Worm (Caenorhabditis elegans) whole organism, L3 larva: ENCODE results near the gene abhd-14.

Source experiments
- aly-2 ChIP-seq: fragments of 150-350 bp; optimal IDR thresholded peaks from 2 replicates; lab custom pipeline; 2014; ENCODE audit warnings: missing biosample characterization, missing genetic modification characterization
- ceh-16 ChIP-seq: sonication (generic microtip); optimal IDR thresholded peaks from 2 replicates; lab custom pipeline; 2017; ENCODE audit warnings: missing biosample characterization, missing genetic modification characterization
- elt-1 ChIP-seq: fragments of 150-350 bp; optimal IDR thresholded peaks from 2 replicates; lab custom pipeline; 2014; ENCODE audit warnings: missing biosample characterization, missing genetic modification characterization
- elt-3 ChIP-seq, 3 experiments: fragments of 150-350 bp in 1 of 3; sonication (generic microtip) in 2 of 3; optimal IDR thresholded peaks; 2 replicates in 2 of 3; 4 replicates in 1 of 3; lab custom pipeline; 2014 to 2017; ENCODE audit warnings: missing biosample characterization in 3 of 3, missing genetic modification characterization in 3 of 3
- lin-15B ChIP-seq: fragments of 150-350 bp; optimal IDR thresholded peaks from 2 replicates; lab custom pipeline; 2014; ENCODE audit warnings: missing biosample characterization, missing genetic modification characterization
- nfya-1 ChIP-seq: sonication (generic microtip); optimal IDR thresholded peaks from 2 replicates; lab custom pipeline; 2017; ENCODE audit warnings: missing genetic modification characterization, mild to moderate bottlenecking, missing compliant biosample characterization, antibody characterized with exemption, moderate library complexity; ENCODE audit not compliant: insufficient read depth
- nhr-11 ChIP-seq: fragments of 150-350 bp; optimal IDR thresholded peaks from 2 replicates; lab custom pipeline; 2014; ENCODE audit warnings: missing biosample characterization, missing genetic modification characterization
- nhr-28 ChIP-seq: fragments of 150-350 bp; optimal IDR thresholded peaks from 2 replicates; lab custom pipeline; 2014; ENCODE audit warnings: missing biosample characterization, missing genetic modification characterization
- sea-2 ChIP-seq: fragments of 150-350 bp; sonication (generic microtip); optimal IDR thresholded peaks from 4 replicates; lab custom pipeline; 2014; ENCODE audit warnings: missing biosample characterization, missing genetic modification reagents, missing genetic modification characterization
- zag-1 ChIP-seq: fragments of 150-350 bp; optimal IDR thresholded peaks from 2 replicates; lab custom pipeline; 2014; ENCODE audit warnings: missing biosample characterization, missing genetic modification characterization
- ztf-11 ChIP-seq: fragments of 150-350 bp; optimal IDR thresholded peaks from 2 replicates; lab custom pipeline; 2014; ENCODE audit warnings: missing biosample characterization, missing genetic modification characterization

ce11 chrIV:1053989-1054388 is 24.1 kb upstream of the abhd-14 start:
- TF ChIP-seq ztf-11 (no peak), nfya-1 (tag; lab: Kevin White, UChicago) (no peak), elt-1 (tag; lab: Kevin White, UChicago) (no peak), nhr-11 (tag; lab: Kevin White, UChicago) (no peak), nhr-28 (no peak), sea-2 (GFP tag; lab: Kevin White, UChicago) (no peak), zag-1 (tag; lab: Kevin White, UChicago) (no peak), lin-15B (no peak), elt-3 (tag; optimal IDR thresholded peaks at IDR 0.05; lab: Kevin White, UChicago) (no peak), ceh-16 (tag; lab: Kevin White, UChicago) (no peak), aly-2 (tag; lab: Kevin White, UChicago) (no peak)
